Worm (Caenorhabditis elegans) whole organism, L4 larva: ENCODE results near the gene T16A1.5.

Experiments used
- F10B5.3 ChIP-seq: sonication (generic microtip); optimal IDR thresholded peaks from 2 replicates; lab custom pipeline; 2016; ENCODE audit warnings: mild to moderate bottlenecking, missing genetic modification characterization, missing compliant biosample characterization
- F49E8.2 ChIP-seq: sonication (generic microtip); optimal IDR thresholded peaks from 2 replicates; lab custom pipeline; 2016; ENCODE audit warnings: missing compliant biosample characterization, mild to moderate bottlenecking, missing genetic modification characterization, borderline replicate concordance
- T20F7.1 ChIP-seq: fragments of 200-800 bp; sonication (Bioruptor generic); optimal IDR thresholded peaks from 2 replicates; lab custom pipeline; 2018; ENCODE audit warnings: mild to moderate bottlenecking, missing genetic modification characterization, missing compliant biosample characterization
- Y5F2A.4 ChIP-seq: fragments of 200-800 bp; sonication (Bioruptor generic); optimal IDR thresholded peaks from 2 replicates; lab custom pipeline; 2018; ENCODE audit warnings: mild to moderate bottlenecking, missing genetic modification characterization, missing compliant biosample characterization
- ZK337.2 ChIP-seq: fragments of 200-800 bp; sonication (Bioruptor generic); IDR thresholded peaks from 2 replicates; pipeline ENCODE4 v1.3.6; 2022; ENCODE audit warnings: missing genetic modification reagents, missing genetic modification characterization, missing compliant biosample characterization
- ama-1 ChIP-seq: fragments of 150-350 bp; optimal IDR thresholded peaks from 2 replicates; lab custom pipeline; 2014; ENCODE audit warnings: inconsistent platforms, mixed read lengths
- attf-4 ChIP-seq: sonication (generic microtip); optimal IDR thresholded peaks from 3 replicates; lab custom pipeline; 2017; ENCODE audit warnings: missing biosample characterization, missing genetic modification characterization
- ceh-82 ChIP-seq: sonication (generic microtip); optimal IDR thresholded peaks from 2 replicates; lab custom pipeline; 2017; ENCODE audit warnings: missing biosample characterization, missing genetic modification characterization
- daf-8 ChIP-seq: fragments of 200-800 bp; sonication (Bioruptor generic); IDR thresholded peaks from 2 replicates; pipeline ENCODE4 v1.3.6; 2022; ENCODE audit warnings: missing genetic modification characterization, missing compliant biosample characterization
- dmd-6 ChIP-seq: fragments of 200-800 bp; sonication (Bioruptor generic); IDR thresholded peaks from 2 replicates; pipeline ENCODE4 v1.3.6; 2022; ENCODE audit warnings: missing genetic modification reagents, missing genetic modification characterization, missing compliant biosample characterization
- dpl-1 ChIP-seq: fragments of 150-350 bp; optimal IDR thresholded peaks from 2 replicates; lab custom pipeline; 2014; ENCODE audit warnings: missing biosample characterization, missing genetic modification reagents, missing genetic modification characterization
- fkh-10 ChIP-seq: fragments of 150-350 bp; optimal IDR thresholded peaks from 2 replicates; lab custom pipeline; 2014; ENCODE audit warnings: missing biosample characterization, missing genetic modification reagents, missing genetic modification characterization
- hlh-11 ChIP-seq: fragments of 200-800 bp; sonication (Bioruptor generic); optimal IDR thresholded peaks from 2 replicates; lab custom pipeline; 2018; ENCODE audit warnings: mild to moderate bottlenecking, missing genetic modification characterization, missing compliant biosample characterization
- hlh-30 ChIP-seq: sonication (generic microtip); optimal IDR thresholded peaks from 2 replicates; lab custom pipeline; 2017; ENCODE audit warnings: antibody characterized with exemption, mild to moderate bottlenecking, missing genetic modification characterization, missing compliant biosample characterization; ENCODE audit not compliant: insufficient read depth
- hmg-1.1 ChIP-seq: fragments of 200-800 bp; sonication (Bioruptor generic); IDR thresholded peaks from 2 replicates; pipeline ENCODE4 v1.3.6; 2022; ENCODE audit warnings: missing genetic modification reagents, missing genetic modification characterization, missing compliant biosample characterization
- lin-13 ChIP-seq: fragments of 150-350 bp; optimal IDR thresholded peaks from 2 replicates; lab custom pipeline; 2014; ENCODE audit warnings: missing biosample characterization, missing genetic modification reagents, missing genetic modification characterization
- lin-38 ChIP-seq: fragments of 200-800 bp; sonication (Bioruptor generic); IDR thresholded peaks from 2 replicates; pipeline ENCODE4 v1.3.6; 2022; ENCODE audit warnings: missing genetic modification reagents, missing genetic modification characterization, missing compliant biosample characterization
- lir-3 ChIP-seq: sonication (generic microtip); optimal IDR thresholded peaks from 2 replicates; lab custom pipeline; 2016; ENCODE audit warnings: mild to moderate bottlenecking, missing genetic modification characterization, missing compliant biosample characterization
- lsy-2 ChIP-seq, 2 experiments: fragments of 150-350 bp in 1 of 2; sonication (generic microtip) in 1 of 2; optimal IDR thresholded peaks; 2 replicates each; lab custom pipeline; 2014 to 2017; ENCODE audit warnings: missing biosample characterization in 2 of 2, missing genetic modification characterization in 2 of 2
- mes-2 ChIP-seq: sonication (generic microtip); optimal IDR thresholded peaks from 2 replicates; lab custom pipeline; 2016; ENCODE audit warnings: missing genotype, mild to moderate bottlenecking, missing genetic modification characterization, missing compliant biosample characterization; ENCODE audit not compliant: poor library complexity, severe bottlenecking
- mxl-2 ChIP-seq: fragments of 200-800 bp; sonication (Bioruptor generic); conservative IDR thresholded peaks from 2 replicates; pipeline ENCODE4 v1.3.6; 2022; ENCODE audit warnings: missing genetic modification reagents, missing genetic modification characterization, missing compliant biosample characterization
- nhr-11 ChIP-seq: fragments of 150-350 bp; optimal IDR thresholded peaks from 2 replicates; lab custom pipeline; 2014; ENCODE audit warnings: missing biosample characterization, missing genetic modification characterization
- nhr-111 ChIP-seq: fragments of 200-800 bp; sonication (Bioruptor generic); optimal IDR thresholded peaks from 2 replicates; lab custom pipeline; 2018; ENCODE audit warnings: mild to moderate bottlenecking, missing genetic modification characterization, missing compliant biosample characterization
- nhr-25 ChIP-seq: sonication (generic microtip); optimal IDR thresholded peaks from 2 replicates; lab custom pipeline; 2017; ENCODE audit warnings: missing genetic modification characterization, mild to moderate bottlenecking, missing compliant biosample characterization, antibody characterized with exemption, moderate library complexity, borderline replicate concordance; ENCODE audit not compliant: insufficient read depth
- nhr-28 ChIP-seq: fragments of 150-350 bp; optimal IDR thresholded peaks from 2 replicates; lab custom pipeline; 2014; ENCODE audit warnings: missing biosample characterization, missing genetic modification characterization
- nhr-6 ChIP-seq: fragments of 150-350 bp; optimal IDR thresholded peaks from 2 replicates; lab custom pipeline; 2014; ENCODE audit warnings: missing biosample characterization, missing genetic modification characterization
- pha-4 ChIP-seq, 2 experiments: fragments of 150-350 bp in 1 of 2; fragments of 200-800 bp in 1 of 2; sonication (Bioruptor generic) in 1 of 2; IDR thresholded peaks in 1 of 2; optimal IDR thresholded peaks in 1 of 2; 2 replicates each; pipeline versions ENCODE4 v1.3.6 to Lab custom; 2014 to 2022; ENCODE audit warnings: missing genetic modification characterization in 2 of 2, missing genetic modification reagents in 2 of 2, missing biosample characterization in 1 of 2, missing compliant biosample characterization in 1 of 2
- php-3 ChIP-seq: fragments of 200-800 bp; sonication (Bioruptor generic); IDR thresholded peaks from 2 replicates; pipeline ENCODE4 v1.3.6; 2022; ENCODE audit warnings: missing genetic modification reagents, missing genetic modification characterization, missing compliant biosample characterization
- sdz-12 ChIP-seq: fragments of 200-800 bp; sonication (Bioruptor generic); optimal IDR thresholded peaks from 2 replicates; lab custom pipeline; 2018; ENCODE audit warnings: mild to moderate bottlenecking, missing genetic modification characterization, missing compliant biosample characterization
- set-16 ChIP-seq: fragments of 200-800 bp; sonication (Bioruptor generic); IDR thresholded peaks from 2 replicates; pipeline ENCODE4 v1.3.6; 2022; ENCODE audit warnings: missing genetic modification reagents, missing genetic modification characterization, missing compliant biosample characterization
- skn-1 ChIP-seq: fragments of 150-350 bp; optimal IDR thresholded peaks from 2 replicates; lab custom pipeline; 2014; ENCODE audit warnings: missing biosample characterization, missing genetic modification characterization
- snpc-1.2 ChIP-seq: fragments of 200-800 bp; sonication (Bioruptor generic); IDR thresholded peaks from 2 replicates; pipeline ENCODE4 v1.3.6; 2022; ENCODE audit warnings: missing genetic modification reagents, missing genetic modification characterization, missing compliant biosample characterization
- spr-1 ChIP-seq: sonication (generic microtip); optimal IDR thresholded peaks from 2 replicates; lab custom pipeline; 2016; ENCODE audit warnings: mild to moderate bottlenecking, missing genetic modification characterization, missing compliant biosample characterization
- tra-1 ChIP-seq: fragments of 200-800 bp; sonication (Bioruptor generic); IDR thresholded peaks from 2 replicates; pipeline ENCODE4 v1.3.6; 2022; ENCODE audit warnings: missing genetic modification reagents, missing genetic modification characterization, missing compliant biosample characterization
- unc-39 ChIP-seq: sonication (generic microtip); optimal IDR thresholded peaks from 2 replicates; lab custom pipeline; 2017; ENCODE audit warnings: missing biosample characterization, missing genetic modification characterization
- zag-1 ChIP-seq: fragments of 150-350 bp; optimal IDR thresholded peaks from 2 replicates; lab custom pipeline; 2014; ENCODE audit warnings: missing biosample characterization, missing genetic modification characterization
- zip-11 ChIP-seq: fragments of 200-800 bp; sonication (Bioruptor generic); IDR thresholded peaks from 2 replicates; pipeline ENCODE4 v1.3.6; 2022; ENCODE audit warnings: missing genetic modification characterization, missing compliant biosample characterization
- zip-2 ChIP-seq: fragments of 150-350 bp; optimal IDR thresholded peaks from 2 replicates; lab custom pipeline; 2014; ENCODE audit warnings: missing biosample characterization, missing genetic modification characterization

The T16A1.5 gene

DNA sequence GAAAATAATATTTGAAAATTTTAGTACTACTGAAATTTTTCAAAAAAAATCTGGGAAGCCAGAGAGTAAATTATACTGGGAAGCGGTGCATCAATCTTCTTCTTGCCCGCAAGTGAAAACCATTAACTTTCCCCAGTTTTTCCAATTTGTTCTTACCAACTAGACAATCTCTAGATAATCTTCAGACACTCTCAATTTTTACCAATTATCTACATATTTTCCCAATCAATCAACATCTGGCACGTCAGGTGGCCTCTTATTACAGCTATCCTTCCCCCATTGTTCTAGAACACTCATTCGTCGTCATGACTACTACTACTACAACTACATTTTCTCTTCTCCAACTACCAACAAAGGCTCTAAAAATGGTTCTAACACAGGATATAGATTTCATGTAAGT lies 19.1 kb downstream of the T16A1.5 start, which contains the start of gene fbxb-6:
fbxb-6 (plus strand) TSS at position 301 of the 400 bp plus-strand sequence.
- TF ChIP-seq attf-4 (tag; lab: Kevin White, UChicago) (no peak), spr-1 (tag; lab: Kevin White, UChicago) (no peak), mxl-2 (no peak), fkh-10 (GFP tag; lab: Kevin White, UChicago) (no peak), unc-39 (no peak), set-16 (GFP tag; lab: Robert Waterston, UW) (no peak)

DNA sequence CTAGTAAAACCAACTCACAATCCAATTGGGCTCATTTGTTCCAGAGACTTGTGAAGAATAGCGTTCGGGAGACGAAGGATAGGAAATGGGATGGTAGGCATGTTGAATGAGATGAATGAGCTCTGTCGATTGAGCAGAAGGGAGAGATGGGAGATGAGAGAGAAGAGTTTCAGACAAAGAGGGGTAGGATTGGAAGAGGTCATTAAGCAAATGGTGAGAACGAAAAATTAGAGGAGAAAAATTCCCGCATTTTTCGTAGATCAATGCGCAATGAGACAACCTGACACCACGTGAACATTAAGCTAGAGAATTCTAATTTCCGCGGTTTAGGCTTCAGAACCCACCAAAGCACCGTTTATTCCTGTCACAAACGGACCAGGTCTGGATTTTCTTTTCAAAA lies 19.6 kb downstream of the T16A1.5 start, which contains the start of gene F07E5.13:
F07E5.13 (minus strand) TSS at position 101 of the 400 bp plus-strand sequence.
- no peak for TF ChIP-seq nhr-111 (GFP tag; lab: Kevin White, UChicago)
- no peak for TF ChIP-seq snpc-1.2
- no peak for TF ChIP-seq lsy-2 (tag; optimal IDR thresholded peaks at IDR 0.05; lab: Kevin White, UChicago)
- TF ChIP-seq ceh-82 = no peak
- no peak for TF ChIP-seq tra-1 (GFP tag; lab: Robert Waterston, UW)
- no peak for TF ChIP-seq F10B5.3
- no peak for TF ChIP-seq ZK337.2 (GFP tag; lab: Robert Waterston, UW)
- TF ChIP-seq hlh-30 (tag; lab: Kevin White, UChicago) = no peak
- TF ChIP-seq nhr-6 (tag; lab: Kevin White, UChicago) = no peak

DNA sequence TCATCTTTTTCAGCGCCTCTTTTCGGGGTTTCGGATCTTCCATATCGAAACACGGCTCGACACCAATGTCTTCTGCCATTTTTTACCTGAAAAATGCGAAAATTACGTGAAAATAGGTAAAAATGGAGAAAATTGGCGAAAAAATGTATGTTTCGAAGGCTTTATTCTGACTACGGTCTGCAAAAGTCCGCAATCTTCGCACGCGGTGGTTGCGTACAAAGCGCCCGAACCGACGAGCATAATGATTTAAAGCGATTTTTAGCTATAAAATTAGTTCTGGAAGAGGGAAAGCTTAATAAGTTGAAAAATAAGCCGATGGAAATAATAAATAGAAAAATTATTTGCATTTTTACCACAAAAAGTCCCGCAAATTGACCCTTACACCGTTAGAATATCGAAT lies 24.6 kb downstream of the T16A1.5 start, which contains the start of gene F07E5.5:
F07E5.5 (minus strand) TSS at position 86 of the 400 bp plus-strand sequence.
- TF ChIP-seq nhr-11 (tag; lab: Kevin White, UChicago) (peak; percentile 69), dmd-6 (peak; percentile 24; the same call in 1 of the 2 replicates), fkh-10 (GFP tag; lab: Kevin White, UChicago) (peak; percentile 13), lsy-2 (tag; optimal IDR thresholded peaks at IDR 0.05; lab: Kevin White, UChicago) (peak; percentile 74 to 97), nhr-28 (tag; lab: Kevin White, UChicago) (peak; percentile 48), dpl-1 (GFP tag; lab: Kevin White, UChicago) (peak; percentile 64), lin-13 (GFP tag; lab: Kevin White, UChicago) (peak; percentile 45), pha-4 (GFP tag; IDR thresholded peaks at IDR 0.05; lab: Robert Waterston, UW) (no peak), pha-4 (tag; optimal IDR thresholded peaks at IDR 0.05; lab: Kevin White, UChicago) (no peak), mes-2 (tag; lab: Kevin White, UChicago) (peak; percentile 81), lin-38 (GFP tag; lab: Robert Waterston, UW) (peak; percentile 69), set-16 (GFP tag; lab: Robert Waterston, UW) (no peak), php-3 (GFP tag; lab: Robert Waterston, UW) (no peak), hmg-1.1 (GFP tag; lab: Robert Waterston, UW) (peak; percentile 27; the same call in 1 of the 2 replicates)
- TF ChIP-seq, all 104 proteins: peak for 10

DNA sequence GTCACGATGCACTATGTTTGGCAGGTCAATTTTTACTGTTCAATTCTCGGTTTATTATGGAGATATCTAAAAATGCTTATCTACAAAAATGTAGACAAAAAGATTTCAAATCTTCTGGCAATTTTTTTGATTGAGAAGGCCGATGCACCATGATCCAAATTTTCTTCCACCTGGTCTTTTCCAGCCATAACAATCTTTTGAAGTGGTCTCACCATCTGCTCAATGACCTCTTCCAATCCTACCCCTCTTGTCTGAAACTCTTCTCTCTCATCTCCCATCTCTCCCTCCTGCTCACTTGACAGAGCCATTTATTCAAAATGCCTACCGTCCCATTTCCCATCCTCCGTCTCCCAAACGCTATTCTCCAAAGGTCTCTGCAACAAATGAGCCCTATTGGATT lies 32.3 kb downstream of the T16A1.5 start, which contains the start of gene fbxb-35:
fbxb-35 (plus strand) TSS at position 301 of the 400 bp plus-strand sequence.
- TF ChIP-seq mes-2 (tag; lab: Kevin White, UChicago) (no peak), F49E8.2 (tag; lab: Kevin White, UChicago) (no peak), hlh-11 (tag; lab: Kevin White, UChicago) (no peak), nhr-25 (no peak), sdz-12 (GFP tag; lab: Kevin White, UChicago) (no peak), zag-1 (tag; lab: Kevin White, UChicago) (no peak), zip-2 (tag; lab: Kevin White, UChicago) (no peak), pha-4 (GFP tag; IDR thresholded peaks at IDR 0.05; lab: Robert Waterston, UW) (no peak), pha-4 (tag; optimal IDR thresholded peaks at IDR 0.05; lab: Kevin White, UChicago) (no peak), Y5F2A.4 (GFP tag; lab: Kevin White, UChicago) (no peak), daf-8 (no peak), nhr-6 (tag; lab: Kevin White, UChicago) (no peak), lir-3 (no peak), ama-1 (lab: Kevin White, UChicago) (no peak), zip-11 (GFP tag; lab: Robert Waterston, UW) (no peak), fkh-10 (GFP tag; lab: Kevin White, UChicago) (no peak), skn-1 (tag; lab: Kevin White, UChicago) (no peak), T20F7.1 (GFP tag; lab: Kevin White, UChicago) (no peak)
